Worm (Caenorhabditis elegans) whole organism, late embryonic: ENCODE data around the gene F39F10.3.

Experiments used
- C08G9.2 ChIP-seq: sonication (generic microtip); optimal IDR thresholded peaks from 2 replicates; lab custom pipeline; 2016; ENCODE audit warnings: mild to moderate bottlenecking, missing genetic modification characterization, moderate library complexity, missing compliant biosample characterization
- C38D4.7 ChIP-seq: fragments of 200-800 bp; sonication (Bioruptor generic); optimal IDR thresholded peaks from 2 replicates; lab custom pipeline; 2018; ENCODE audit warnings: mild to moderate bottlenecking, missing genetic modification characterization, moderate library complexity, missing compliant biosample characterization
- F13H6.1 ChIP-seq: sonication (generic microtip); optimal IDR thresholded peaks from 2 replicates; lab custom pipeline; 2016; ENCODE audit warnings: missing genetic modification characterization, missing compliant biosample characterization
- T23F11.4 ChIP-seq: fragments of 200-800 bp; sonication (Bioruptor generic); optimal IDR thresholded peaks from 2 replicates; lab custom pipeline; 2018; ENCODE audit warnings: mild to moderate bottlenecking, missing genetic modification characterization, missing compliant biosample characterization
- ahr-1 ChIP-seq: sonication (generic microtip); optimal IDR thresholded peaks from 2 replicates; lab custom pipeline; 2016; ENCODE audit warnings: missing genetic modification characterization, missing compliant biosample characterization
- ama-1 ChIP-seq: fragments of 150-350 bp; optimal IDR thresholded peaks from 2 replicates; lab custom pipeline; 2014
- ceh-14 ChIP-seq: sonication (generic microtip); optimal IDR thresholded peaks from 2 replicates; lab custom pipeline; 2016; ENCODE audit warnings: missing genotype, missing genetic modification characterization, missing compliant biosample characterization
- ceh-18 ChIP-seq: sonication (generic microtip); optimal IDR thresholded peaks from 2 replicates; lab custom pipeline; 2016; ENCODE audit warnings: missing genetic modification characterization, missing compliant biosample characterization
- ceh-2 ChIP-seq: sonication (generic microtip); optimal IDR thresholded peaks from 2 replicates; lab custom pipeline; 2016; ENCODE audit warnings: missing genotype, missing genetic modification characterization, missing compliant biosample characterization
- ceh-22 ChIP-seq: sonication (generic microtip); optimal IDR thresholded peaks from 2 replicates; lab custom pipeline; 2017; ENCODE audit warnings: missing biosample characterization, missing genetic modification characterization
- ceh-24 ChIP-seq: sonication (generic microtip); optimal IDR thresholded peaks from 2 replicates; lab custom pipeline; 2016; ENCODE audit warnings: mild to moderate bottlenecking, missing genetic modification characterization, missing compliant biosample characterization
- ceh-30 ChIP-seq: fragments of 150-350 bp; optimal IDR thresholded peaks from 2 replicates; lab custom pipeline; 2014; ENCODE audit warnings: missing biosample characterization, missing genetic modification characterization
- ceh-31 ChIP-seq: sonication (generic microtip); optimal IDR thresholded peaks from 2 replicates; lab custom pipeline; 2016; ENCODE audit warnings: missing genetic modification characterization, missing compliant biosample characterization
- ceh-45 ChIP-seq: fragments of 200-800 bp; sonication (Bioruptor generic); IDR thresholded peaks from 2 replicates; pipeline ENCODE4 v1.3.6; 2022; ENCODE audit warnings: missing genetic modification reagents, missing genetic modification characterization, missing compliant biosample characterization
- ceh-48 ChIP-seq: sonication (generic microtip); optimal IDR thresholded peaks from 2 replicates; lab custom pipeline; 2016; ENCODE audit warnings: missing genetic modification characterization, inconsistent platforms, missing compliant biosample characterization
- che-1 ChIP-seq: sonication (generic microtip); optimal IDR thresholded peaks from 2 replicates; lab custom pipeline; 2016; ENCODE audit warnings: mild to moderate bottlenecking, missing genetic modification characterization, missing compliant biosample characterization
- dve-1 ChIP-seq: sonication (generic microtip); optimal IDR thresholded peaks from 2 replicates; lab custom pipeline; 2017; ENCODE audit warnings: antibody characterized with exemption, mild to moderate bottlenecking, missing genetic modification characterization, missing compliant biosample characterization
- elt-2 ChIP-seq: sonication (generic microtip); optimal IDR thresholded peaks from 2 replicates; lab custom pipeline; 2016; ENCODE audit warnings: missing genetic modification reagents, missing genetic modification characterization, missing compliant biosample characterization
- ets-4 ChIP-seq: sonication (generic microtip); optimal IDR thresholded peaks from 2 replicates; lab custom pipeline; 2016; ENCODE audit warnings: missing genetic modification characterization, missing compliant biosample characterization
- eyg-1 ChIP-seq: sonication (generic microtip); optimal IDR thresholded peaks from 2 replicates; lab custom pipeline; 2016; ENCODE audit warnings: missing genotype, missing genetic modification characterization, missing compliant biosample characterization
- fkh-10 ChIP-seq: fragments of 150-350 bp; optimal IDR thresholded peaks from 2 replicates; lab custom pipeline; 2014; ENCODE audit warnings: missing biosample characterization, missing genetic modification reagents, missing genetic modification characterization
- fkh-6 ChIP-seq: sonication (generic microtip); optimal IDR thresholded peaks from 2 replicates; lab custom pipeline; 2016; ENCODE audit warnings: missing genetic modification characterization, missing compliant biosample characterization
- hlh-13 ChIP-seq: fragments of 200-800 bp; sonication (Bioruptor generic); optimal IDR thresholded peaks from 2 replicates; lab custom pipeline; 2018; ENCODE audit warnings: mild to moderate bottlenecking, missing genetic modification characterization, missing compliant biosample characterization
- hlh-8 ChIP-seq: sonication (generic microtip); optimal IDR thresholded peaks from 2 replicates; lab custom pipeline; 2016; ENCODE audit warnings: missing genotype, missing genetic modification characterization, missing compliant biosample characterization
- lim-6 ChIP-seq: sonication (generic microtip); optimal IDR thresholded peaks from 2 replicates; lab custom pipeline; 2016; ENCODE audit warnings: missing genetic modification characterization, missing compliant biosample characterization
- lin-11 ChIP-seq: fragments of 200-800 bp; sonication (Bioruptor generic); optimal IDR thresholded peaks from 2 replicates; lab custom pipeline; 2018; ENCODE audit warnings: mild to moderate bottlenecking, missing genetic modification characterization, missing compliant biosample characterization
- mec-3 ChIP-seq: sonication (generic microtip); optimal IDR thresholded peaks from 2 replicates; lab custom pipeline; 2016; ENCODE audit warnings: borderline replicate concordance, missing genetic modification characterization, missing compliant biosample characterization
- nfya-1 ChIP-seq: sonication (generic microtip); optimal IDR thresholded peaks from 2 replicates; lab custom pipeline; 2017; ENCODE audit warnings: missing genetic modification characterization, mild to moderate bottlenecking, missing compliant biosample characterization, antibody characterized with exemption, moderate library complexity
- nhr-11 ChIP-seq: fragments of 150-350 bp; optimal IDR thresholded peaks from 2 replicates; lab custom pipeline; 2014; ENCODE audit warnings: missing biosample characterization, missing genetic modification characterization
- odd-2 ChIP-seq: sonication (generic microtip); optimal IDR thresholded peaks from 2 replicates; lab custom pipeline; 2017; ENCODE audit warnings: antibody characterized with exemption, mild to moderate bottlenecking, missing genetic modification characterization, missing compliant biosample characterization
- pag-3 ChIP-seq: sonication (generic microtip); optimal IDR thresholded peaks from 2 replicates; lab custom pipeline; 2016; ENCODE audit warnings: missing compliant biosample characterization, missing genetic modification characterization, borderline replicate concordance
- pax-1 ChIP-seq: fragments of 150-350 bp; optimal IDR thresholded peaks from 2 replicates; lab custom pipeline; 2014; ENCODE audit warnings: missing biosample characterization, missing genetic modification characterization
- pha-2 ChIP-seq: sonication (generic microtip); optimal IDR thresholded peaks from 2 replicates; lab custom pipeline; 2017; ENCODE audit warnings: mild to moderate bottlenecking, missing genetic modification characterization, missing compliant biosample characterization
- pqm-1 ChIP-seq: sonication (generic microtip); optimal IDR thresholded peaks from 2 replicates; lab custom pipeline; 2016; ENCODE audit warnings: missing genetic modification characterization, missing compliant biosample characterization
- rnt-1 ChIP-seq: sonication (generic microtip); optimal IDR thresholded peaks from 2 replicates; lab custom pipeline; 2016; ENCODE audit warnings: missing genetic modification characterization, missing compliant biosample characterization
- tbx-7 ChIP-seq: sonication (generic microtip); optimal IDR thresholded peaks from 2 replicates; lab custom pipeline; 2016; ENCODE audit warnings: missing genotype, missing genetic modification characterization, missing compliant biosample characterization
- ttx-3 ChIP-seq: sonication (generic microtip); optimal IDR thresholded peaks from 2 replicates; lab custom pipeline; 2016; ENCODE audit warnings: missing genetic modification reagents, missing genetic modification characterization, missing compliant biosample characterization
- unc-55 ChIP-seq: sonication (generic microtip); optimal IDR thresholded peaks from 2 replicates; lab custom pipeline; 2017; ENCODE audit warnings: missing biosample characterization, missing genetic modification reagents, missing genetic modification characterization

Gene F39F10.3

ce11 chrX:16929560-16930332, 38.0 kb downstream of the F39F10.3 start (continued):
- TF ChIP-seq C38D4.7 (GFP tag; lab: Kevin White, UChicago) (peak; percentile 45), fkh-10 (GFP tag; lab: Kevin White, UChicago) (no peak), F13H6.1 (tag; lab: Kevin White, UChicago) (peak; percentile 93), ceh-2 (tag; lab: Kevin White, UChicago) (peak; percentile 77), odd-2 (tag; lab: Kevin White, UChicago) (no peak), pha-2 (tag; lab: Kevin White, UChicago) (peak; percentile 56), ceh-45 (GFP tag; lab: Robert Waterston, UW) (no peak), lin-11 (tag; lab: Kevin White, UChicago) (peak; percentile 28), unc-55 (peak; percentile 98), hlh-13 (GFP tag; lab: Kevin White, UChicago) (peak; percentile 38), eyg-1 (tag; lab: Kevin White, UChicago) (peak; percentile 73), ceh-48 (tag; lab: Kevin White, UChicago) (peak; percentile 6), ceh-18 (tag; lab: Kevin White, UChicago) (peak; percentile 100), hlh-8 (peak; percentile 85), fkh-6 (tag; lab: Kevin White, UChicago) (peak; percentile 74), C08G9.2 (tag; lab: Kevin White, UChicago) (peak; percentile 74), mec-3 (peak; percentile 60), tbx-7 (peak; percentile 34)
- TF ChIP-seq, all 69 proteins: peak for 57

ce11 chrX:16930333-16930621, 38.5 kb downstream of the F39F10.3 start:
- TF ChIP-seq ttx-3 (no peak), F13H6.1 (tag; lab: Kevin White, UChicago) (no peak), dve-1 (tag; lab: Kevin White, UChicago) (no peak), T23F11.4 (no peak), lim-6 (no peak), ceh-14 (tag; lab: Kevin White, UChicago) (no peak), pax-1 (tag; lab: Kevin White, UChicago) (no peak), eyg-1 (tag; lab: Kevin White, UChicago) (no peak), ahr-1 (tag; lab: Kevin White, UChicago) (no peak), che-1 (tag; lab: Kevin White, UChicago) (no peak), pag-3 (tag; lab: Kevin White, UChicago) (no peak)
- TF ChIP-seq, all 69 proteins: peak for 0

DNA sequence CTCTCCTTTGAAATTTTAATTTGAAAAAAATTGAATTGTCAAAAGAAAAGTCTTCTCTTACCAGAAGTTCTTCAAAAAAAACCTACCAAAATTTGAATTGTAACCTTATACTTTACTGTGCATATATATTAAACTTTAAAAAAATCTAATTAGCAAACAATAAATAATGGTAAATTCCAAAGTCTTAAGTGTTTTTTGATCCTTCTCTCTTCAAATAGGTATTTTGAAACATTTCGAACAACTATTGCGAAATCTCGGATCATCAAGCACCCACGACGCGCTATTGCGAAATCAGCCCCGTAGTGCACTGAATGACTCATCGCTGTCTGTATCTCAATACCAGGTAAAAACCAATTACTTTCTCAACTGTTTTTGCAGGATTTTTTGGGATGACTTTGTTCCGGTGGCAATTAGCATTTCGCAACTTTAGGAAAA, 38.9 kb downstream of the F39F10.3 start:
- TF ChIP-seq ceh-48 (tag; lab: Kevin White, UChicago) (no peak), ama-1 (peak; percentile 80), ceh-31 (tag; lab: Kevin White, UChicago) (no peak), ets-4 (tag; lab: Kevin White, UChicago) (no peak), tbx-7 (no peak), nfya-1 (tag; lab: Kevin White, UChicago) (no peak), ahr-1 (tag; lab: Kevin White, UChicago) (peak; percentile 34), ceh-45 (GFP tag; lab: Robert Waterston, UW) (0 out of 2 replicates have a peak, but pooled peaks have one; percentile 47), C38D4.7 (GFP tag; lab: Kevin White, UChicago) (no peak), ceh-30 (tag; lab: Kevin White, UChicago) (peak; percentile 9)
- TF ChIP-seq, all 69 proteins: peak for 4

ce11 chrX:16931255-16932023, 39.7 kb downstream of the F39F10.3 start:
- TF ChIP-seq ama-1, result peak; percentile 87
- no peak for TF ChIP-seq ceh-14 (tag; lab: Kevin White, UChicago)
- TF ChIP-seq dve-1 (tag; lab: Kevin White, UChicago), result peak; percentile 34
- TF ChIP-seq nhr-11 (tag; lab: Kevin White, UChicago), result peak; percentile 29
- peak; percentile 17 for TF ChIP-seq F13H6.1 (tag; lab: Kevin White, UChicago)
- no peak for TF ChIP-seq elt-2 (tag; lab: Kevin White, UChicago)
- no peak for TF ChIP-seq ceh-24 (tag; lab: Kevin White, UChicago)
- TF ChIP-seq pqm-1 (tag; lab: Kevin White, UChicago), result no peak
- TF ChIP-seq rnt-1 (tag; lab: Kevin White, UChicago), result no peak
- TF ChIP-seq ceh-30 (tag; lab: Kevin White, UChicago), result peak; percentile 25
- no peak for TF ChIP-seq eyg-1 (tag; lab: Kevin White, UChicago)
- no peak for TF ChIP-seq ceh-22 (tag; lab: Kevin White, UChicago)
- no peak for TF ChIP-seq ceh-31 (tag; lab: Kevin White, UChicago)
